Worm (Caenorhabditis elegans) whole organism, L2 larva: Measurements from ENCODE around the gene cnnm-1.

Experiments
- aly-2 ChIP-seq: fragments of 150-350 bp; optimal IDR thresholded peaks from 2 replicates; lab custom pipeline; 2014; ENCODE audit warnings: missing biosample characterization, missing genetic modification characterization
- ceh-16 ChIP-seq: fragments of 150-350 bp; optimal IDR thresholded peaks from 2 replicates; lab custom pipeline; 2014; ENCODE audit warnings: missing biosample characterization, missing genetic modification characterization
- ceh-82 ChIP-seq: fragments of 150-350 bp; optimal IDR thresholded peaks from 2 replicates; lab custom pipeline; 2014; ENCODE audit warnings: missing biosample characterization, missing genetic modification characterization
- lsy-2 ChIP-seq, 2 experiments: fragments of 150-350 bp in 1 of 2; sonication (generic microtip) in 1 of 2; optimal IDR thresholded peaks; 2 replicates each; lab custom pipeline; 2014 to 2017; ENCODE audit warnings: missing biosample characterization in 2 of 2, missing genetic modification characterization in 2 of 2
- nhr-11 ChIP-seq: fragments of 150-350 bp; optimal IDR thresholded peaks from 2 replicates; lab custom pipeline; 2014; ENCODE audit warnings: missing biosample characterization, missing genetic modification characterization
- nhr-237 ChIP-seq: fragments of 150-350 bp; optimal IDR thresholded peaks from 2 replicates; lab custom pipeline; 2014; ENCODE audit warnings: missing biosample characterization, missing genetic modification characterization
- sma-9 ChIP-seq, 2 experiments: fragments of 150-350 bp in 1 of 2; sonication (generic microtip) in 1 of 2; optimal IDR thresholded peaks; 2 replicates each; lab custom pipeline; 2014 to 2016; ENCODE audit warnings: missing genetic modification characterization in 2 of 2, mild to moderate bottlenecking in 1 of 2, missing biosample characterization in 1 of 2, missing compliant biosample characterization in 1 of 2, missing genetic modification reagents in 1 of 2, moderate library complexity in 1 of 2
- unc-62 ChIP-seq: fragments of 150-350 bp; optimal IDR thresholded peaks from 2 replicates; lab custom pipeline; 2014; ENCODE audit warnings: missing biosample characterization, missing genetic modification reagents, missing genetic modification characterization
- zag-1 ChIP-seq: fragments of 150-350 bp; optimal IDR thresholded peaks from 2 replicates; lab custom pipeline; 2014; ENCODE audit warnings: missing biosample characterization, missing genetic modification characterization

DNA sequence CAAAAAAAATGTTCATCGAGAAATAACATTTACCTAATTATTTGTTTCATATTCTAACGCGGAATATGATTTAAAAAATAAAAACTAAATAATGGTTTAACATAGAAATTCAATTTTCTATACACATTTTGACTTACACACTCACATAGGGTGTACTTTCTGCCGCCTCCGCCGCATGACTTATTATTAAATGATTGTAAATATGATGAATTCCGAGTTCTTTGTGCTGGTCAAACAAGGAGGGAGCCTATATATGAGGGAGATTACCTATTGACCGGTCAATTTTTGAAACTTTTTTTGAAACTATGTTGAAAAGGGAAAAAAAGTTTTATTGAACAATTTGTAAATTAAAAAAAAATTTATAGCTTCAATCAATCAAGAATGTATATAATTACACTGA lies 1.2 kb upstream of the cnnm-1 start:
- TF ChIP-seq ceh-82 (tag; lab: Kevin White, UChicago), result no peak
- no peak for TF ChIP-seq lsy-2 (tag; optimal IDR thresholded peaks at IDR 0.05; lab: Kevin White, UChicago)
- TF ChIP-seq zag-1 (tag; lab: Kevin White, UChicago), result no peak
- no peak for TF ChIP-seq sma-9 (GFP tag; optimal IDR thresholded peaks at IDR 0.05; lab: Kevin White, UChicago)
- no peak for TF ChIP-seq sma-9 (tag; optimal IDR thresholded peaks at IDR 0.05; lab: Kevin White, UChicago)
- no peak for TF ChIP-seq aly-2
- no peak for TF ChIP-seq ceh-16 (tag; lab: Kevin White, UChicago)
- no peak for TF ChIP-seq unc-62 (GFP tag; lab: Kevin White, UChicago)
- no peak for TF ChIP-seq nhr-11
- no peak for TF ChIP-seq nhr-237 (tag; lab: Kevin White, UChicago)
